Worm (Caenorhabditis elegans): ENCODE data around the gene pals-29.

ce11 chrIV:14559267-14559666, 16.9 kb upstream of the pals-29 start:
- TF ChIP-seq hlh-15 (tag; optimal IDR thresholded peaks at IDR 0.05) (no peak), ceh-19 (GFP tag; optimal IDR thresholded peaks at IDR 0.05) (no peak), pag-3 (tag; optimal IDR thresholded peaks at IDR 0.05; ENCODE audit: borderline replicate concordance) (no peak), F13H6.1 (tag; optimal IDR thresholded peaks at IDR 0.05) (no peak), sox-2 (GFP tag; IDR thresholded peaks at IDR 0.05) (no peak), sdc-2 (tag; optimal IDR thresholded peaks at IDR 0.05) (no peak), C08G9.2 (tag; optimal IDR thresholded peaks at IDR 0.05) (no peak), pha-4 (tag; optimal IDR thresholded peaks at IDR 0.05) (no peak), ceh-14 (tag; optimal IDR thresholded peaks at IDR 0.05) (no peak), ceh-24 (tag; optimal IDR thresholded peaks at IDR 0.05) (no peak), elt-2 (tag; optimal IDR thresholded peaks at IDR 0.05) (peak; percentile 1), nhr-11 (tag; optimal IDR thresholded peaks at IDR 0.05) (no peak)
